Worm (Caenorhabditis elegans) whole organism, young adult: ENCODE measurements around the gene nlp-1.

Experiments used
- B0019.2 ChIP-seq: fragments of 200-800 bp; sonication (Bioruptor generic); conservative IDR thresholded peaks from 2 replicates; pipeline ENCODE4 v1.3.6; 2022; ENCODE audit warnings: missing genetic modification reagents, missing genetic modification characterization, missing compliant biosample characterization
- B0261.1 ChIP-seq: sonication (generic microtip); optimal IDR thresholded peaks from 2 replicates; lab custom pipeline; 2016; ENCODE audit warnings: mild to moderate bottlenecking, missing genetic modification characterization, moderate library complexity, missing compliant biosample characterization
- C06A6.2 ChIP-seq: fragments of 200-800 bp; sonication (Bioruptor generic); conservative IDR thresholded peaks from 2 replicates; pipeline ENCODE4 v1.3.6; 2022; ENCODE audit warnings: missing genetic modification characterization, missing compliant biosample characterization
- C17E4.6 ChIP-seq: fragments of 200-800 bp; sonication (Bioruptor generic); IDR thresholded peaks from 2 replicates; pipeline ENCODE4 v1.3.6; 2022; ENCODE audit warnings: missing genetic modification reagents, missing genetic modification characterization, missing compliant biosample characterization
- F37B4.10 ChIP-seq: fragments of 200-800 bp; sonication (Bioruptor generic); IDR thresholded peaks from 2 replicates; pipeline ENCODE4 v1.3.6; 2022; ENCODE audit warnings: missing genetic modification characterization, missing compliant biosample characterization
- Y79H2A.3 ChIP-seq: fragments of 200-800 bp; sonication (Bioruptor generic); conservative IDR thresholded peaks from 2 replicates; pipeline ENCODE4 v1.3.6; 2022; ENCODE audit warnings: missing genetic modification reagents, missing genetic modification characterization, missing compliant biosample characterization
- Y95B8A.8 ChIP-seq: fragments of 200-800 bp; sonication (Bioruptor generic); IDR thresholded peaks from 2 replicates; pipeline ENCODE4 v1.3.6; 2022; ENCODE audit warnings: missing genetic modification reagents, missing genetic modification characterization, missing compliant biosample characterization
- akir-1 ChIP-seq: fragments of 200-800 bp; sonication (Bioruptor generic); optimal IDR thresholded peaks from 2 replicates; lab custom pipeline; 2018; ENCODE audit warnings: mild to moderate bottlenecking, missing genetic modification characterization, moderate library complexity, missing compliant biosample characterization
- aptf-3 ChIP-seq: fragments of 200-800 bp; sonication (Bioruptor generic); IDR thresholded peaks from 2 replicates; pipeline ENCODE4 v1.3.6; 2022; ENCODE audit warnings: missing genetic modification characterization, missing compliant biosample characterization
- athp-1 ChIP-seq: sonication (generic microtip); optimal IDR thresholded peaks from 2 replicates; lab custom pipeline; 2017; ENCODE audit warnings: mild to moderate bottlenecking, missing genetic modification characterization, missing compliant biosample characterization
- cebp-1 ChIP-seq, 2 experiments: fragments of 200-800 bp in 1 of 2; sonication (Bioruptor generic) in 1 of 2; sonication (generic microtip) in 1 of 2; IDR thresholded peaks in 1 of 2; optimal IDR thresholded peaks in 1 of 2; 2 replicates each; pipeline versions ENCODE4 v1.3.6 to Lab custom; 2017 to 2022; ENCODE audit warnings: missing compliant biosample characterization in 2 of 2, missing genetic modification characterization in 2 of 2, mild to moderate bottlenecking in 1 of 2, missing genetic modification reagents in 1 of 2, moderate library complexity in 1 of 2
- cebp-2 ChIP-seq: fragments of 200-800 bp; sonication (Bioruptor generic); IDR thresholded peaks from 2 replicates; pipeline ENCODE4 v1.3.6; 2022; ENCODE audit warnings: missing genetic modification characterization, missing compliant biosample characterization
- chd-7 ChIP-seq: sonication (generic microtip); optimal IDR thresholded peaks from 2 replicates; lab custom pipeline; 2016; ENCODE audit warnings: mild to moderate bottlenecking, missing genetic modification characterization, moderate library complexity, missing compliant biosample characterization
- ekl-4 ChIP-seq: fragments of 200-800 bp; sonication (Bioruptor generic); IDR thresholded peaks from 2 replicates; pipeline ENCODE4 v1.3.6; 2022; ENCODE audit warnings: missing genetic modification reagents, missing genetic modification characterization, missing compliant biosample characterization
- hlh-12 ChIP-seq: sonication (generic microtip); optimal IDR thresholded peaks from 2 replicates; lab custom pipeline; 2016; ENCODE audit warnings: missing genetic modification characterization, missing compliant biosample characterization
- hmg-1.2 ChIP-seq: fragments of 200-800 bp; sonication (Bioruptor generic); IDR thresholded peaks from 2 replicates; pipeline ENCODE4 v1.3.6; 2022; ENCODE audit warnings: missing genetic modification reagents, missing genetic modification characterization, missing compliant biosample characterization
- hmg-20 ChIP-seq: fragments of 200-800 bp; sonication (Bioruptor generic); IDR thresholded peaks from 2 replicates; pipeline ENCODE4 v1.3.6; 2022; ENCODE audit warnings: missing genetic modification reagents, missing genetic modification characterization, missing compliant biosample characterization
- hrde-1 ChIP-seq: sonication (generic microtip); optimal IDR thresholded peaks from 2 replicates; lab custom pipeline; 2016; ENCODE audit warnings: missing genetic modification characterization, mild to moderate bottlenecking, missing compliant biosample characterization, moderate library complexity, missing genotype, missing genetic modification reagents, borderline replicate concordance
- hsf-1 ChIP-seq: fragments of 200-800 bp; sonication (Bioruptor generic); IDR thresholded peaks from 2 replicates; pipeline ENCODE4 v1.3.6; 2022; ENCODE audit warnings: missing genetic modification reagents, missing genetic modification characterization, missing compliant biosample characterization
- lin-40 ChIP-seq: sonication (generic microtip); optimal IDR thresholded peaks from 2 replicates; lab custom pipeline; 2016; ENCODE audit warnings: missing genetic modification characterization, mild to moderate bottlenecking, missing compliant biosample characterization, missing genotype, missing genetic modification reagents
- lir-1 ChIP-seq: fragments of 200-800 bp; sonication (Bioruptor generic); conservative IDR thresholded peaks from 2 replicates; pipeline ENCODE4 v1.3.6; 2022; ENCODE audit warnings: missing genetic modification reagents, missing genetic modification characterization, missing compliant biosample characterization
- mes-4 ChIP-seq: sonication (generic microtip); optimal IDR thresholded peaks from 2 replicates; lab custom pipeline; 2016; ENCODE audit warnings: missing genotype, missing genetic modification characterization, missing compliant biosample characterization
- nfya-1 ChIP-seq: sonication (generic microtip); optimal IDR thresholded peaks from 2 replicates; lab custom pipeline; 2017; ENCODE audit warnings: antibody characterized with exemption, missing compliant biosample characterization, missing genetic modification characterization, borderline replicate concordance; ENCODE audit not compliant: insufficient read depth
- pbrm-1 ChIP-seq: fragments of 200-800 bp; sonication (Bioruptor generic); IDR thresholded peaks from 2 replicates; pipeline ENCODE4 v1.3.6; 2022; ENCODE audit warnings: missing genetic modification reagents, missing genetic modification characterization, missing compliant biosample characterization
- rcor-1 ChIP-seq: fragments of 200-800 bp; sonication (Bioruptor generic); IDR thresholded peaks from 2 replicates; pipeline ENCODE4 v1.3.6; 2022; ENCODE audit warnings: missing genetic modification reagents, missing genetic modification characterization, missing compliant biosample characterization
- rec-8 ChIP-seq, 2 experiments: sonication (generic microtip); optimal IDR thresholded peaks; 2 replicates each; lab custom pipeline; 2016; ENCODE audit warnings: mild to moderate bottlenecking in 2 of 2, missing genetic modification characterization in 2 of 2, missing genetic modification reagents in 2 of 2, missing genotype in 2 of 2, missing biosample characterization in 1 of 2, missing compliant biosample characterization in 1 of 2, moderate library complexity in 1 of 2
- snpc-1.1 ChIP-seq: sonication (generic microtip); optimal IDR thresholded peaks from 2 replicates; lab custom pipeline; 2017; ENCODE audit warnings: missing genetic modification characterization, mild to moderate bottlenecking, missing compliant biosample characterization, antibody characterized with exemption, moderate library complexity, missing genotype, missing genetic modification reagents; ENCODE audit not compliant: insufficient read depth
- snpc-1.3 ChIP-seq: sonication (generic microtip); optimal IDR thresholded peaks from 2 replicates; lab custom pipeline; 2017; ENCODE audit warnings: missing genetic modification characterization, mild to moderate bottlenecking, missing compliant biosample characterization, antibody characterized with exemption, moderate library complexity, missing genotype, missing genetic modification reagents; ENCODE audit not compliant: insufficient read depth
- snpc-3.4 ChIP-seq: sonication (generic microtip); optimal IDR thresholded peaks from 2 replicates; lab custom pipeline; 2017; ENCODE audit warnings: missing genetic modification characterization, mild to moderate bottlenecking, missing compliant biosample characterization, antibody characterized with exemption, moderate library complexity, missing genotype, missing genetic modification reagents
- somi-1 ChIP-seq: fragments of 200-800 bp; sonication (Bioruptor generic); optimal IDR thresholded peaks from 2 replicates; lab custom pipeline; 2018; ENCODE audit warnings: mild to moderate bottlenecking, missing genetic modification characterization, missing compliant biosample characterization
- unc-62 ChIP-seq: fragments of 150-350 bp; optimal IDR thresholded peaks from 2 replicates; lab custom pipeline; 2014; ENCODE audit warnings: missing biosample characterization, missing genetic modification reagents, missing genetic modification characterization
- xnd-1 ChIP-seq: sonication (generic microtip); optimal IDR thresholded peaks from 2 replicates; lab custom pipeline; 2016; ENCODE audit warnings: missing genotype, missing genetic modification reagents, missing genetic modification characterization, missing compliant biosample characterization

The nlp-1 gene

DNA sequence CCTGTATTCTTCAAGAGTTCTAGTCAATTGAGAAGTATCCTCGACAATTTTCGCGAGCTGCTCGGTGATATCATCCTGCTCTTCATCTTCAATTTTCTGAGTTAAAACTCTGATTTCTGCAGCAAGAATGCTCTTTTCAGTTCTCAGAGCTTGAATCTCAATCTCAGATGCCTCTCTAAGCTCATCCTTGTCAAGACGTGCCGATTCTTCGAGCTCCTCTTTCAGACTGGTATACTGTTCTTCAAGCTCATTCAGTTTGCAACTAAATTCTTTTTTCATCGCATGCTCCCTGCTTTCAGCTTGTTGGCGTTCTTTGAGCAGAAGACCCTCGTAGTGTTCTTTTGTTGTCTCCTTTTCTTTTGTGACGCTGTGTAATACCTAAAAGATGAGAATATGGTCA is 41.0 kb upstream of the nlp-1 start:
- TF ChIP-seq lir-1 (GFP tag; lab: Robert Waterston, UW), result no peak
- no peak for TF ChIP-seq akir-1
- no peak for TF ChIP-seq Y79H2A.3 (GFP tag; lab: Robert Waterston, UW)

DNA sequence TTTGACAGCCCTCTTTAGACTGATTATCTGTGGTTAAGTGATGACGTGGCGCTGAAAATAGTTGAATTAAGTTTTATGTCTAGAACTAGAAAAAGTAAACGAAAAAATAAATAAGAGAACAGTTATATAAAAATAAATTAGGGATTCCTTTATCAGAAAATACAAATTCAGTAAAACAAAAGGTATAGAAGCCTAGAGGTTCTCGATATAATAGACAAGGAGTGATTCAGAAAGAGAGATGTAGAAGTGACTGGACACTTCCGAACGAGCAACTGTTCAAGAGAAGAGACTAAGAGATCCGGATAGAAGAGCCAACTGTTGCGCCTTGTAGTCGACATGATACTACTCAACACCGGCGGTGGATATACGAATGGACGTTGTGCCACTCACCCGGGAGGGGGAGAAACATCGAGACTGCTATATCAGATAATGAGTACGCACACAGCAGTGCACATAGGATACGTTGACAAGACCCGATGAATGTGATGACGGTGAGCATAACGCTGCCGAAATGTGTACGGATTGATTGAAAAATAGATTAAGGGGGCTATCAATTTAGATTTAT is 38.1 kb upstream of the nlp-1 start, which contains the start of gene tag-278:
tag-278 (minus strand) TSS at position 51 of the 565 bp plus-strand sequence.
- TF ChIP-seq C17E4.6 (GFP tag; lab: Robert Waterston, UW) (no peak), pbrm-1 (GFP tag; lab: Robert Waterston, UW) (no peak), hsf-1 (GFP tag; lab: Robert Waterston, UW) (no peak), mes-4 (tag; lab: Kevin White, UChicago) (no peak), C06A6.2 (no peak)

DNA sequence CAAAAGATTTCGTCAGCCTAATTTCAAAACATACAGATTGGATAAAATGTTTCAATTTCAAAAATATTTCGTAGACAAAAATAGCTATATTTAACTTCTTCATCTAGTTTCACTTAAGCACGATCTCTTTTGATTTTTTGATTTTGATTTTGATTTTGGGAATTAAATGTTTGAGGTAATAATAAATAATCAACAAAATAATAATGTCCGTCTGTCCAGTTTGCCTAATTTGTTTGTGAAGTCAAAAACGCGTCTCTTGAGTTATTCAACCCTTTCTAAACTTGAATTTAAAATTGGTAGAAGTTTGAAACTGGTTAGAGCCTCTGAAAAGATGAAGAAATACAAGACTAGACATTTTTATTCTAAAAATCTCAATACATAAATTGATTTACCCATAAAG is 37.6 kb upstream of the nlp-1 start:
- TF ChIP-seq rec-8 (tag; optimal IDR thresholded peaks at IDR 0.05; lab: Kevin White, UChicago), result no peak
- no peak for TF ChIP-seq F37B4.10 (GFP tag; lab: Robert Waterston, UW)
- no peak for TF ChIP-seq nfya-1 (tag; lab: Kevin White, UChicago)
- TF ChIP-seq ekl-4 (GFP tag; lab: Robert Waterston, UW), result no peak
- no peak for TF ChIP-seq chd-7 (tag; lab: Kevin White, UChicago)
- no peak for TF ChIP-seq cebp-2 (GFP tag; lab: Robert Waterston, UW)
- no peak for TF ChIP-seq hlh-12 (tag; lab: Kevin White, UChicago)
- TF ChIP-seq unc-62 (GFP tag; lab: Kevin White, UChicago), result no peak
- no peak for TF ChIP-seq lin-40
- no peak for TF ChIP-seq hrde-1
- TF ChIP-seq somi-1, result no peak
- TF ChIP-seq snpc-1.1 (tag; lab: Kevin White, UChicago), result no peak
- TF ChIP-seq B0019.2 (GFP tag; lab: Robert Waterston, UW), result no peak
- no peak for TF ChIP-seq rcor-1 (GFP tag; lab: Robert Waterston, UW)
- no peak for TF ChIP-seq hmg-1.2 (GFP tag; lab: Robert Waterston, UW)
- TF ChIP-seq Y95B8A.8 (GFP tag; lab: Robert Waterston, UW), result no peak

- no peak for TF ChIP-seq snpc-3.4
- TF ChIP-seq cebp-1 (GFP tag; IDR thresholded peaks at IDR 0.05; lab: Robert Waterston, UW), result no peak
- no peak for TF ChIP-seq cebp-1 (tag; optimal IDR thresholded peaks at IDR 0.05; lab: Kevin White, UChicago)
- TF ChIP-seq hmg-20 (GFP tag; lab: Robert Waterston, UW), result no peak
- no peak for TF ChIP-seq B0261.1
- TF ChIP-seq athp-1 (tag; lab: Kevin White, UChicago), result no peak
- TF ChIP-seq snpc-1.3, result no peak
- TF ChIP-seq xnd-1 (tag; lab: Kevin White, UChicago), result no peak
- no peak for TF ChIP-seq somi-1
- no peak for TF ChIP-seq aptf-3 (GFP tag; lab: Robert Waterston, UW)
Measured at ce11 chrX:3693138-3693537, 34.2 kb upstream of the nlp-1 start, which contains the start of gene C02F12.8. Gene C02F12.8, minus strand, starts transcription at chrX:3693238.
